Worm (Caenorhabditis elegans) whole organism, L4 larva: ENCODE data around the gene meg-4.
"Not testable (repeated sequence)": the region's sequence is repeated elsewhere in the genome, so short reads cannot be mapped to it uniquely, and the experiment has no call there.

Experiments
- F10B5.3 ChIP-seq: sonication (generic microtip); optimal IDR thresholded peaks from 2 replicates; lab custom pipeline; 2016; ENCODE audit warnings: mild to moderate bottlenecking, missing genetic modification characterization, missing compliant biosample characterization
- R02D3.7 ChIP-seq: fragments of 150-350 bp; sonication (generic microtip); optimal IDR thresholded peaks from 3 replicates; lab custom pipeline; 2014; ENCODE audit warnings: missing biosample characterization, missing genetic modification characterization
- ama-1 ChIP-seq: fragments of 150-350 bp; optimal IDR thresholded peaks from 2 replicates; lab custom pipeline; 2014; ENCODE audit warnings: inconsistent platforms, mixed read lengths
- dmd-6 ChIP-seq: fragments of 200-800 bp; sonication (Bioruptor generic); IDR thresholded peaks from 2 replicates; pipeline ENCODE4 v1.3.6; 2022; ENCODE audit warnings: missing genetic modification reagents, missing genetic modification characterization, missing compliant biosample characterization
- dmd-8 ChIP-seq: fragments of 200-800 bp; sonication (Bioruptor generic); IDR thresholded peaks from 2 replicates; pipeline ENCODE4 v1.3.6; 2022; ENCODE audit warnings: missing genetic modification characterization, missing compliant biosample characterization
- lsy-2 ChIP-seq, 2 experiments: fragments of 150-350 bp in 1 of 2; sonication (generic microtip) in 1 of 2; optimal IDR thresholded peaks; 2 replicates each; lab custom pipeline; 2014 to 2017; ENCODE audit warnings: missing biosample characterization in 2 of 2, missing genetic modification characterization in 2 of 2
- mdl-1 ChIP-seq, 2 experiments: fragments of 150-350 bp in 1 of 2; sonication (generic microtip) in 1 of 2; optimal IDR thresholded peaks; 2 replicates each; lab custom pipeline; 2014 to 2017; ENCODE audit warnings: missing biosample characterization in 2 of 2, missing genetic modification characterization in 2 of 2
- mdt-29 ChIP-seq: fragments of 200-800 bp; sonication (Bioruptor generic); IDR thresholded peaks from 2 replicates; pipeline ENCODE4 v1.3.6; 2022; ENCODE audit warnings: missing genetic modification reagents, missing genetic modification characterization, missing compliant biosample characterization
- nhr-237 ChIP-seq: sonication (generic microtip); optimal IDR thresholded peaks from 2 replicates; lab custom pipeline; 2017; ENCODE audit warnings: missing biosample characterization, missing genetic modification characterization
- nhr-76 ChIP-seq: fragments of 150-350 bp; optimal IDR thresholded peaks from 2 replicates; lab custom pipeline; 2014; ENCODE audit warnings: missing biosample characterization, missing genetic modification characterization
- pqm-1 ChIP-seq: sonication (generic microtip); optimal IDR thresholded peaks from 2 replicates; lab custom pipeline; 2017; ENCODE audit warnings: missing biosample characterization, missing genetic modification characterization
- unc-130 ChIP-seq: sonication (generic microtip); optimal IDR thresholded peaks from 2 replicates; lab custom pipeline; 2016; ENCODE audit warnings: missing genetic modification reagents, missing genetic modification characterization, missing compliant biosample characterization
- unc-62 ChIP-seq, 3 experiments: fragments of 150-350 bp in 1 of 3; sonication (generic microtip); optimal IDR thresholded peaks in 2 of 3; peaks in 1 of 3; 1 replicate in 1 of 3; 2 replicates in 2 of 3; lab custom pipeline; 2014 to 2017; ENCODE audit warnings: missing biosample characterization in 3 of 3, missing genetic modification characterization in 3 of 3, missing genetic modification reagents in 3 of 3, missing genotype in 1 of 3
- ztf-11 ChIP-seq: fragments of 150-350 bp; optimal IDR thresholded peaks from 2 replicates; lab custom pipeline; 2014; ENCODE audit warnings: missing biosample characterization, missing genetic modification characterization

- TF ChIP-seq pqm-1 (tag; lab: Kevin White, UChicago); F10B5.3; mdt-29 (GFP tag; lab: Robert Waterston, UW); nhr-76 (tag; lab: Kevin White, UChicago); ama-1 (lab: Kevin White, UChicago); ztf-11; mdl-1 (tag; optimal IDR thresholded peaks at IDR 0.05; lab: Kevin White, UChicago); unc-130; dmd-6 (GFP tag; lab: Robert Waterston, UW); dmd-8 (GFP tag; lab: Robert Waterston, UW); nhr-237 (tag; lab: Kevin White, UChicago); lsy-2 (tag; optimal IDR thresholded peaks at IDR 0.05; lab: Kevin White, UChicago); R02D3.7; unc-62 (GFP tag; optimal IDR thresholded peaks at IDR 0.05 in 1 of 2; lab: Kevin White, UChicago); unc-62 (tag; optimal IDR thresholded peaks at IDR 0.05; lab: Kevin White, UChicago): not testable (repeated sequence)
These were observed 8.1 kb downstream of the meg-4 start, which contains the start of gene C36C9.6 for ce11 chrX:1690894-1691293.
